Worm (Caenorhabditis elegans) whole organism, mixed stage, embryonic: ENCODE results near the gene K03B4.1.

Experiments
- elt-3 ChIP-seq: fragments of 150-350 bp; optimal IDR thresholded peaks from 2 replicates; lab custom pipeline; 2014; ENCODE audit warnings: missing biosample characterization, missing genetic modification characterization
- mep-1 ChIP-seq: fragments of 150-350 bp; optimal IDR thresholded peaks from 2 replicates; lab custom pipeline; 2017; ENCODE audit warnings: missing biosample characterization, missing genetic modification reagents, missing genetic modification characterization, inconsistent platforms
- nhr-12 ChIP-seq: fragments of 150-350 bp; optimal IDR thresholded peaks from 2 replicates; lab custom pipeline; 2014; ENCODE audit warnings: missing biosample characterization, missing genetic modification characterization
- snpc-4 ChIP-seq: fragments of 150-350 bp; optimal IDR thresholded peaks from 2 replicates; lab custom pipeline; 2014; ENCODE audit warnings: missing biosample characterization, missing genetic modification characterization
- ztf-11 ChIP-seq: fragments of 150-350 bp; optimal IDR thresholded peaks from 2 replicates; lab custom pipeline; 2014; ENCODE audit warnings: missing biosample characterization, missing genetic modification characterization

DNA sequence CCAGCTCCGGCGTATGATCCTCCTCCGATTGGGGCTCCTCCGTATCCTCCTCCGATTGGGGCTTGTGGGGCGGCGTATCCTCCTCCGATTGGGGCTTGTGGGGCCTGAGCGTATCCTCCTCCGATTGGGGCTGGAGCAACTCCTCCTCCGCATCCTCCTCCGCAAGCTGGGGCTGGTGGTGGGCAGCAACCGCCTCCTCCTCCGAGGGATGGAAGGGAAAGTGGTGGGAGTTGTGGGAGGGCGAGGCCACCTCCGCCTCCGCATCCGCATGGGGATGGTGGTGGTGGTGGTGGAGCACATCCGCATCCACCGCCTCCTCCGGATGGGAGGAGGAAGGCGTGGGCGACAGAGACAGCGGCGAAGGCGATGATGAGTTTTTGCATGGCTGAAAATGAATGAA, 41.3 kb upstream of the K03B4.1 start, which contains the start of gene F41F3.3:
- TF ChIP-seq mep-1 (tag; lab: Kevin White, UChicago), result no peak
- TF ChIP-seq elt-3 (tag; lab: Kevin White, UChicago), result no peak
- TF ChIP-seq ztf-11, result no peak
- TF ChIP-seq snpc-4 (tag; lab: Kevin White, UChicago), result no peak
- no peak for TF ChIP-seq nhr-12 (tag; lab: Kevin White, UChicago)
